Fruit fly (Drosophila melanogaster) whole organism, prepupa: ENCODE results near the gene bai.
A peak's percentile ranks its signal among the peaks of the same experiment; 100 is the strongest.

ENCODE experiments used
- Blimp-1 ChIP-seq: fragments of 200-800 bp; sonication (Bioruptor generic); optimal IDR thresholded peaks from 3 replicates; lab custom pipeline; 2017; ENCODE audit warnings: missing biosample characterization, missing genetic modification characterization, mild to moderate bottlenecking, moderate library complexity, missing genetic modification reagents
- CG10631 ChIP-seq: fragments of 200-800 bp; sonication (Bioruptor generic); optimal IDR thresholded peaks from 2 replicates; lab custom pipeline; 2016; ENCODE audit warnings: missing biosample characterization, missing genetic modification characterization
- CG10669 ChIP-seq: fragments of 200-800 bp; sonication (Bioruptor generic); optimal IDR thresholded peaks from 3 replicates; lab custom pipeline; 2018; ENCODE audit warnings: missing biosample characterization, mild to moderate bottlenecking, missing genetic modification characterization, moderate library complexity
- CG11294 ChIP-seq: fragments of 200-800 bp; sonication (Bioruptor generic); IDR thresholded peaks from 2 replicates; pipeline ENCODE4 v1.3.6; 2022; ENCODE audit warnings: missing biosample characterization, missing genetic modification characterization
- CG15336 ChIP-seq: fragments of 200-800 bp; sonication (Bioruptor generic); IDR thresholded peaks from 2 replicates; pipeline ENCODE4 v1.3.6; 2022; ENCODE audit warnings: missing biosample characterization, missing genetic modification characterization
- CG16779 ChIP-seq: fragments of 200-800 bp; sonication (Bioruptor generic); optimal IDR thresholded peaks from 3 replicates; lab custom pipeline; 2017; ENCODE audit warnings: missing biosample characterization, mild to moderate bottlenecking, missing genetic modification characterization
- CG31627 ChIP-seq: fragments of 200-800 bp; sonication (Bioruptor generic); optimal IDR thresholded peaks from 3 replicates; lab custom pipeline; 2016; ENCODE audit warnings: missing biosample characterization, missing genetic modification characterization
- CG34406 ChIP-seq: fragments of 200-800 bp; sonication (Bioruptor generic); optimal IDR thresholded peaks from 3 replicates; lab custom pipeline; 2016; ENCODE audit warnings: missing biosample characterization, missing genetic modification characterization
- CG6163 ChIP-seq: fragments of 200-800 bp; sonication (Bioruptor generic); IDR thresholded peaks from 3 replicates; pipeline ENCODE4 v1.3.6; 2022; ENCODE audit warnings: missing biosample characterization, missing genetic modification characterization
- CG6276 ChIP-seq: fragments of 200-800 bp; sonication (Bioruptor generic); optimal IDR thresholded peaks from 2 replicates; lab custom pipeline; 2017; ENCODE audit warnings: missing biosample characterization, mild to moderate bottlenecking, missing genetic modification characterization
- CG6808 ChIP-seq: fragments of 200-800 bp; sonication (Bioruptor generic); optimal IDR thresholded peaks from 3 replicates; lab custom pipeline; 2017; ENCODE audit warnings: missing biosample characterization, missing genetic modification characterization, mild to moderate bottlenecking, moderate library complexity, missing genetic modification reagents
- CG8119 ChIP-seq: fragments of 200-800 bp; sonication (Bioruptor generic); IDR thresholded peaks from 3 replicates; pipeline ENCODE4 v1.3.6; 2022; ENCODE audit warnings: missing biosample characterization, missing genetic modification characterization
- Eip75B ChIP-seq: fragments of 200-800 bp; sonication (Bioruptor generic); optimal IDR thresholded peaks from 3 replicates; lab custom pipeline; 2016; ENCODE audit warnings: missing biosample characterization, missing genetic modification characterization
- Eip78C ChIP-seq: fragments of 200-800 bp; sonication (Bioruptor generic); peaks from one replicate; lab custom pipeline; 2016; ENCODE audit warnings: missing biosample characterization, missing genetic modification characterization
- Eip93F ChIP-seq: fragments of 200-800 bp; sonication (Bioruptor generic); optimal IDR thresholded peaks from 2 replicates; lab custom pipeline; 2016; ENCODE audit warnings: missing biosample characterization, mild to moderate bottlenecking, missing genetic modification characterization
- Hr39 ChIP-seq: fragments of 200-800 bp; sonication (Bioruptor generic); optimal IDR thresholded peaks from 2 replicates; lab custom pipeline; 2016; ENCODE audit warnings: missing biosample characterization, missing genetic modification characterization
- Hr4 ChIP-seq: fragments of 200-800 bp; sonication (Bioruptor generic); optimal IDR thresholded peaks from 3 replicates; lab custom pipeline; 2016; ENCODE audit warnings: missing biosample characterization, missing genetic modification characterization
- Lpt ChIP-seq: fragments of 200-800 bp; sonication (Bioruptor generic); optimal IDR thresholded peaks from 3 replicates; lab custom pipeline; 2016; ENCODE audit warnings: missing biosample characterization, missing genetic modification characterization
- OdsH ChIP-seq: fragments of 200-800 bp; sonication (Bioruptor generic); optimal IDR thresholded peaks from 3 replicates; lab custom pipeline; 2016; ENCODE audit warnings: missing biosample characterization, missing genetic modification characterization
- Sox14 ChIP-seq: fragments of 200-800 bp; sonication (Bioruptor generic); optimal IDR thresholded peaks from 3 replicates; lab custom pipeline; 2016; ENCODE audit warnings: missing biosample characterization, missing genetic modification characterization
- Sox15 ChIP-seq: fragments of 200-800 bp; sonication (Bioruptor generic); optimal IDR thresholded peaks from 3 replicates; lab custom pipeline; 2016; ENCODE audit warnings: missing biosample characterization, missing genetic modification characterization
- achi ChIP-seq: fragments of 200-800 bp; sonication (Bioruptor generic); optimal IDR thresholded peaks from 3 replicates; lab custom pipeline; 2016; ENCODE audit warnings: missing biosample characterization, missing genetic modification characterization
- acj6 ChIP-seq: fragments of 200-800 bp; sonication (Bioruptor generic); optimal IDR thresholded peaks from 3 replicates; lab custom pipeline; 2016; ENCODE audit warnings: missing biosample characterization, missing genetic modification characterization
- cyc ChIP-seq: fragments of 200-800 bp; sonication (Bioruptor generic); optimal IDR thresholded peaks from 3 replicates; lab custom pipeline; 2016; ENCODE audit warnings: missing biosample characterization, missing genetic modification characterization
- dac ChIP-seq: fragments of 200-800 bp; sonication (Bioruptor generic); optimal IDR thresholded peaks from 2 replicates; lab custom pipeline; 2017; ENCODE audit warnings: missing biosample characterization, mild to moderate bottlenecking, missing genetic modification characterization
- eg ChIP-seq: fragments of 200-800 bp; sonication (Bioruptor generic); IDR thresholded peaks from 3 replicates; pipeline ENCODE4 v1.3.6; 2022; ENCODE audit warnings: missing biosample characterization, missing genetic modification characterization
- esn ChIP-seq: fragments of 200-800 bp; sonication (Bioruptor generic); optimal IDR thresholded peaks from 2 replicates; lab custom pipeline; 2016; ENCODE audit warnings: missing biosample characterization, mild to moderate bottlenecking, missing genetic modification characterization, moderate library complexity
- fd85E ChIP-seq: fragments of 200-800 bp; sonication (Bioruptor generic); optimal IDR thresholded peaks from 3 replicates; lab custom pipeline; 2016; ENCODE audit warnings: missing biosample characterization, missing genetic modification characterization
- fkh ChIP-seq: fragments of 200-800 bp; sonication (Bioruptor generic); optimal IDR thresholded peaks from 3 replicates; lab custom pipeline; 2017; ENCODE audit warnings: missing biosample characterization, mild to moderate bottlenecking, missing genetic modification characterization, moderate library complexity
- lz ChIP-seq: fragments of 200-800 bp; sonication (Bioruptor generic); optimal IDR thresholded peaks from 3 replicates; lab custom pipeline; 2016; ENCODE audit warnings: missing biosample characterization, missing genetic modification characterization
- pdm3 ChIP-seq: fragments of 200-800 bp; sonication (Bioruptor generic); optimal IDR thresholded peaks from 3 replicates; lab custom pipeline; 2016; ENCODE audit warnings: missing biosample characterization, missing genetic modification characterization
- salr ChIP-seq, 2 experiments: fragments of 200-800 bp; sonication (Bioruptor generic); optimal IDR thresholded peaks; 3 replicates each; lab custom pipeline; 2016 to 2018; ENCODE audit warnings: missing biosample characterization in 2 of 2, missing genetic modification characterization in 2 of 2, mild to moderate bottlenecking in 1 of 2
- spab ChIP-seq: fragments of 200-800 bp; sonication (Bioruptor generic); optimal IDR thresholded peaks from 2 replicates; lab custom pipeline; 2017; ENCODE audit warnings: missing biosample characterization, mild to moderate bottlenecking, missing genetic modification characterization, missing genetic modification reagents
- vri ChIP-seq: fragments of 200-800 bp; sonication (Bioruptor generic); optimal IDR thresholded peaks from 3 replicates; lab custom pipeline; 2016; ENCODE audit warnings: missing biosample characterization, mild to moderate bottlenecking, missing genetic modification characterization

bai gene

DNA sequence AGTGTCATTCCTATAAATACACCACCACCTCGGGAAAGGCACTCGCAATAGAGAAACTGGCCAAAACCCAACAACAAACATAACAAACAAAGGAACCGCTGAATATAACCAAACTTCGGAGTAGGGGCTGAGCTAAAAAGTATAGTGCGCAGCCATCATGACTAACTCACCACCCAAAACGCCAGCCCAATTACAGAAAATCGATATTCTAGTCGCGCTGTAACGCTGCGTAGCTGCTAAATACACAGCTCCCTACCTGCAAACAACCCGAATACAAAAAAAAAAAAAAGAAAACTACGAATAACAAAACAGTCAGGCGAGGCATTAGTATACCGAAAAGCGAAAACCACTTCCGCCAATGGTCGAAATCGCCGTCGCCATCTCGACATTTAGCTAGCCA is 11.5 kb downstream of the bai start:
- TF ChIP-seq fkh (GFP tag; lab: Kevin White, UChicago) (peak; percentile 0), cyc (GFP tag; lab: Kevin White, UChicago) (no peak)
- TF ChIP-seq, all 60 proteins: peak for 1

DNA sequence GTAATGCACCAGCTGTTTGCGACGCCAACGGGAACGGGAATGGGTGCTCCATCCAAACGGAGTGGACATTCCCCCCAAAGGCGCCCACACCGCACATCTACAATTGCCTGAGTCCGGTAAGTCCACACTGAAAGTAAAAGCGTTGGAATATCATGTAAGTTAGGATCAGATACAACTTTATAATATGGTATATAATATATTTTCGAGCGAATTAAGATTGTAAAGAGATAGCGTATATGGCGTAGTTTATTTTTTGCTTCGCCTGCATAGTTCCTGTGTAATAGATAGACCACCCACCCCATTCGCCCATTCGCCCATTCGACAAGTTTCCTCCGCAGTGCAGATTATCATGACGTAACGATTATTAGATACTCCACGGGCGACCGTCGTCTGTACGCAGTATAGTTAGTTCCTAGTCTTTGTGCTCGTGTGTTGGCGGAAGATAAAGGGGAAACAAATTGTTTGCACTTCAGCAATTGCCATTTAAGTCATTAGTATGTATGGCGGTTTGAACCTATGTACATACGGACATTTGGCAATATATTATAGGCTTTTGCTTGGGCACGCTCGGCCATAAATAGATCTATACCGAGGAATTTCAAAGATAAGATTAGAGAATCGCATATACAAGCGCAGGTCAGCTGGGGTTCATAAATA is 12.4 kb downstream of the bai start:
- peak; percentile 24 for TF ChIP-seq CG10631
- TF ChIP-seq acj6, result peak; percentile 17
- TF ChIP-seq CG11294, result peak; percentile 7; the same call in 1 of the 2 replicates
- TF ChIP-seq Sox15 (GFP tag; lab: Kevin White, UChicago), result no peak
- TF ChIP-seq dac, result peak; percentile 4
- no peak; the same call in 2 of the 3 replicates for TF ChIP-seq eg (GFP tag; lab: Robert Waterston, UW)
- no peak for TF ChIP-seq CG10669 (GFP tag; lab: Kevin White, UChicago)
- TF ChIP-seq Hr4 (GFP tag; lab: Kevin White, UChicago), result peak; percentile 81
- no peak for TF ChIP-seq Hr39 (GFP tag; lab: Kevin White, UChicago)
- TF ChIP-seq Sox14 (GFP tag; lab: Kevin White, UChicago), result peak; percentile 31
- TF ChIP-seq Eip75B, result no peak
- no peak for TF ChIP-seq CG34406 (GFP tag; lab: Kevin White, UChicago)
- TF ChIP-seq CG15336 (GFP tag; lab: Robert Waterston, UW), result peak; percentile 86
- peak; percentile 66 for TF ChIP-seq vri (GFP tag; lab: Kevin White, UChicago)
- TF ChIP-seq fd85E (GFP tag; lab: Kevin White, UChicago), result no peak
- TF ChIP-seq Blimp-1 (GFP tag; lab: Kevin White, UChicago), result no peak
- peak; percentile 78; the same call in 2 of the 3 replicates for TF ChIP-seq CG8119
- no peak for TF ChIP-seq esn
- peak; percentile 30 for TF ChIP-seq achi (GFP tag; lab: Kevin White, UChicago)
- TF ChIP-seq Lpt (GFP tag; lab: Kevin White, UChicago), result peak; percentile 64
- TF ChIP-seq OdsH (GFP tag; lab: Kevin White, UChicago), result peak; percentile 48
- peak; percentile 81 for TF ChIP-seq Eip78C (GFP tag; lab: Kevin White, UChicago)
- peak; percentile 25 for TF ChIP-seq CG16779
- peak; percentile 68 for TF ChIP-seq CG6276 (GFP tag; lab: Kevin White, UChicago)
- TF ChIP-seq salr (GFP tag; optimal IDR thresholded peaks at IDR 0.05; lab: Kevin White, UChicago), result peak in 1 of 2 experiments; percentile 39
- TF ChIP-seq CG6808 (GFP tag; lab: Kevin White, UChicago), result no peak
- peak; percentile 52 for TF ChIP-seq pdm3 (GFP tag; lab: Kevin White, UChicago)
- peak; percentile 68; the same call in 2 of the 3 replicates for TF ChIP-seq CG6163 (GFP tag; lab: Robert Waterston, UW)
- TF ChIP-seq, all 60 proteins: peak for 18

DNA sequence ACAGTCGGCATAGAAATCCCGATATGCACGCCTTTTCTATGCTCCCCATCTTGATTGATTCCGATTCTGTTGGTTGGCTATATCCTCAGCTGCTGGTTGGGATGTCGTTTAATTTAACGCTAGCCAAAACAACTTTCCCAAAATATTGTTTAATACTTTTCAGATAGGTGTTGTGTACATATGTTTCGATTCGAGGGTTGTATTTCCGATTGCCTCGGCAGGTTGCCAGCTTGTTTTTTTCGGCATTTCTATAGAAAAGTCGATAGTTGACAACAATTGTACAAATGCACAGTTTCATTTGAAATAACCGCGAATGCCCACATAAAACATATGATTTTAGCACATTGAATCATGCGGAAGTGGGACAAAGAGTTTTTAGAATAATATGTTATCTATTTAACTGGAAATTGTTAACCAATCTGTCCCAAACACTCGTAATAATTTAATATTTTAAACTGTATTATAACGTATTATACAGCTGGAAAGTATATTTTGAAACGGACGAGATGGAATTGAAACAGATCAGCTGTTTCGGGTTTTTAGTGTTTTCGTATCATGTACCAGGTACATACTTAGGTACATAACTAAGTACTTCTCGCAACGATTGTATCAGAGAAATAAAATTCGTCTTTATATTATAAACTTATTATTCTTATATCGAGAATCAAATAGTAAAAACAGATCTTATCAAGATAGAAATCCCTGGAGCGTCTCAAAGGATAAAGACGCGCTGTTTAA is 15.4 kb downstream of the bai start, which contains the start of gene CG31109:
Gene CG31109, minus strand, starts transcription at position 203 of the 738 bp plus-strand sequence.
- TF ChIP-seq Eip78C (GFP tag; lab: Kevin White, UChicago) (peak; percentile 59), CG31627 (peak; percentile 12), spab (GFP tag; lab: Kevin White, UChicago) (no peak), lz (GFP tag; lab: Kevin White, UChicago) (peak; percentile 12), Eip93F (GFP tag; lab: Kevin White, UChicago) (peak; percentile 18), Hr4 (GFP tag; lab: Kevin White, UChicago) (peak; percentile 8), fkh (GFP tag; lab: Kevin White, UChicago) (peak; percentile 85), Blimp-1 (GFP tag; lab: Kevin White, UChicago) (no peak), esn (peak; percentile 32)
